Worm (Caenorhabditis elegans) whole organism, mixed stage, embryonic: Measurements from ENCODE around the gene T04B2.8.

Experiments
- unc-62 ChIP-seq: fragments of 150-350 bp; optimal IDR thresholded peaks from 2 replicates; lab custom pipeline; 2014; ENCODE audit warnings: missing biosample characterization, missing genetic modification reagents, missing genetic modification characterization
- ztf-11 ChIP-seq: fragments of 150-350 bp; optimal IDR thresholded peaks from 2 replicates; lab custom pipeline; 2014; ENCODE audit warnings: missing biosample characterization, missing genetic modification characterization

ce11 chrIV:10047108-10047507 is 3.9 kb downstream of the T04B2.8 start, which contains the start of gene T04B2.3:
- TF ChIP-seq unc-62 (GFP tag; lab: Kevin White, UChicago) (no peak), ztf-11 (no peak)
